Worm (Caenorhabditis elegans) whole organism, midembryonic: Measurements from ENCODE around the gene sas-6.

ENCODE experiments used
- cog-1 ChIP-seq: sonication (generic microtip); optimal IDR thresholded peaks from 2 replicates; lab custom pipeline; 2016; ENCODE audit warnings: missing genetic modification characterization, missing compliant biosample characterization
- tab-1 ChIP-seq: fragments of 200-800 bp; sonication (Bioruptor generic); IDR thresholded peaks from 2 replicates; pipeline ENCODE4 v1.3.6; 2022; ENCODE audit warnings: missing genetic modification characterization, missing compliant biosample characterization

- TF ChIP-seq cog-1 (no peak), tab-1 (GFP tag; lab: Robert Waterston, UW) (no peak)
Observed at ce11 chrIV:13777480-13777879, 11.1 kb downstream of the sas-6 start, which contains the start of gene rpl-18.
